Worm (Caenorhabditis elegans) whole organism, L3 larva: ENCODE measurements around the gene F54D5.9.
A peak's percentile ranks its signal among the peaks of the same experiment; 100 is the strongest.

Experiments
- aly-2 ChIP-seq: fragments of 150-350 bp; optimal IDR thresholded peaks from 2 replicates; lab custom pipeline; 2014; ENCODE audit warnings: missing biosample characterization, missing genetic modification characterization
- ama-1 ChIP-seq: fragments of 150-350 bp; optimal IDR thresholded peaks from 2 replicates; lab custom pipeline; 2018
- ceh-16 ChIP-seq: sonication (generic microtip); optimal IDR thresholded peaks from 2 replicates; lab custom pipeline; 2017; ENCODE audit warnings: missing biosample characterization, missing genetic modification characterization
- ceh-28 ChIP-seq: fragments of 150-350 bp; optimal IDR thresholded peaks from 2 replicates; lab custom pipeline; 2014; ENCODE audit warnings: missing biosample characterization, missing genetic modification reagents, missing genetic modification characterization
- ceh-82 ChIP-seq: fragments of 150-350 bp; optimal IDR thresholded peaks from 2 replicates; lab custom pipeline; 2014; ENCODE audit warnings: missing biosample characterization, missing genetic modification characterization
- daf-12 ChIP-seq: fragments of 150-350 bp; optimal IDR thresholded peaks from 2 replicates; lab custom pipeline; 2014; ENCODE audit warnings: missing biosample characterization, missing genetic modification reagents, missing genetic modification characterization
- egl-27 ChIP-seq: sonication (generic microtip); optimal IDR thresholded peaks from 4 replicates; lab custom pipeline; 2017; ENCODE audit warnings: missing biosample characterization, missing genetic modification reagents, missing genetic modification characterization
- egl-5 ChIP-seq: fragments of 150-350 bp; optimal IDR thresholded peaks from 2 replicates; lab custom pipeline; 2017; ENCODE audit warnings: missing biosample characterization, missing genetic modification reagents, missing genetic modification characterization, inconsistent platforms
- elt-2 ChIP-seq: sonication (generic microtip); optimal IDR thresholded peaks from 2 replicates; lab custom pipeline; 2016; ENCODE audit warnings: missing genetic modification reagents, mild to moderate bottlenecking, missing genetic modification characterization, missing compliant biosample characterization
- elt-3 ChIP-seq, 3 experiments: fragments of 150-350 bp in 1 of 3; sonication (generic microtip) in 2 of 3; optimal IDR thresholded peaks; 2 replicates in 2 of 3; 4 replicates in 1 of 3; lab custom pipeline; 2014 to 2017; ENCODE audit warnings: missing biosample characterization in 3 of 3, missing genetic modification characterization in 3 of 3
- eor-1 ChIP-seq, 2 experiments: fragments of 150-350 bp; optimal IDR thresholded peaks; 2 replicates each; lab custom pipeline; 2014 to 2018; ENCODE audit warnings: missing biosample characterization in 2 of 2, missing genetic modification characterization in 2 of 2
- fkh-2 ChIP-seq: fragments of 150-350 bp; optimal IDR thresholded peaks from 2 replicates; lab custom pipeline; 2014; ENCODE audit warnings: missing biosample characterization, missing genetic modification reagents, missing genetic modification characterization
- fos-1 ChIP-seq: fragments of 150-350 bp; optimal IDR thresholded peaks from 2 replicates; lab custom pipeline; 2014; ENCODE audit warnings: missing biosample characterization, missing genetic modification characterization
- lin-15B ChIP-seq: fragments of 150-350 bp; optimal IDR thresholded peaks from 2 replicates; lab custom pipeline; 2014; ENCODE audit warnings: missing biosample characterization, missing genetic modification characterization
- lin-39 ChIP-seq: fragments of 150-350 bp; optimal IDR thresholded peaks from 2 replicates; lab custom pipeline; 2018; ENCODE audit warnings: missing biosample characterization, missing genetic modification reagents, missing genetic modification characterization
- mdl-1 ChIP-seq: fragments of 150-350 bp; optimal IDR thresholded peaks from 2 replicates; lab custom pipeline; 2014; ENCODE audit warnings: missing biosample characterization, missing genetic modification characterization
- nfya-1 ChIP-seq: sonication (generic microtip); optimal IDR thresholded peaks from 2 replicates; lab custom pipeline; 2017; ENCODE audit warnings: missing genetic modification characterization, mild to moderate bottlenecking, missing compliant biosample characterization, antibody characterized with exemption, moderate library complexity; ENCODE audit not compliant: insufficient read depth
- nhr-23 ChIP-seq: fragments of 150-350 bp; optimal IDR thresholded peaks from 2 replicates; lab custom pipeline; 2014; ENCODE audit warnings: missing biosample characterization, missing genetic modification reagents, missing genetic modification characterization
- nhr-237 ChIP-seq: fragments of 150-350 bp; optimal IDR thresholded peaks from 2 replicates; lab custom pipeline; 2014; ENCODE audit warnings: missing biosample characterization, missing genetic modification characterization
- nhr-43 ChIP-seq: sonication (generic microtip); optimal IDR thresholded peaks from 2 replicates; lab custom pipeline; 2016; ENCODE audit warnings: mild to moderate bottlenecking, missing genetic modification characterization, missing compliant biosample characterization; ENCODE audit not compliant: poor library complexity, severe bottlenecking
- nhr-76 ChIP-seq: fragments of 150-350 bp; sonication (generic microtip); optimal IDR thresholded peaks from 5 replicates; lab custom pipeline; 2014; ENCODE audit warnings: missing biosample characterization, missing genetic modification characterization
- nhr-77 ChIP-seq: fragments of 150-350 bp; optimal IDR thresholded peaks from 2 replicates; lab custom pipeline; 2014; ENCODE audit warnings: missing biosample characterization, missing genetic modification characterization
- pha-4 ChIP-seq: fragments of 150-350 bp; optimal IDR thresholded peaks from 2 replicates; lab custom pipeline; 2014; ENCODE audit warnings: missing biosample characterization, missing genetic modification reagents, missing genetic modification characterization
- sea-2 ChIP-seq: fragments of 150-350 bp; sonication (generic microtip); optimal IDR thresholded peaks from 4 replicates; lab custom pipeline; 2014; ENCODE audit warnings: missing biosample characterization, missing genetic modification reagents, missing genetic modification characterization
- skn-1 ChIP-seq: fragments of 150-350 bp; optimal IDR thresholded peaks from 2 replicates; lab custom pipeline; 2014; ENCODE audit warnings: missing biosample characterization, missing genetic modification characterization
- snpc-4 ChIP-seq: fragments of 150-350 bp; optimal IDR thresholded peaks from 2 replicates; lab custom pipeline; 2014; ENCODE audit warnings: missing biosample characterization, missing genetic modification characterization
- tbx-2 ChIP-seq: sonication (generic microtip); optimal IDR thresholded peaks from 2 replicates; lab custom pipeline; 2016; ENCODE audit warnings: mild to moderate bottlenecking, missing genetic modification characterization, missing compliant biosample characterization
- unc-39 ChIP-seq: sonication (generic microtip); optimal IDR thresholded peaks from 4 replicates; lab custom pipeline; 2017; ENCODE audit warnings: missing biosample characterization, missing genetic modification characterization
- unc-62 ChIP-seq: fragments of 150-350 bp; sonication (generic microtip); optimal IDR thresholded peaks from 4 replicates; lab custom pipeline; 2014; ENCODE audit warnings: missing biosample characterization, missing genetic modification reagents, missing genetic modification characterization
- ztf-11 ChIP-seq: fragments of 150-350 bp; optimal IDR thresholded peaks from 2 replicates; lab custom pipeline; 2014; ENCODE audit warnings: missing biosample characterization, missing genetic modification characterization

The F54D5.9 gene

DNA sequence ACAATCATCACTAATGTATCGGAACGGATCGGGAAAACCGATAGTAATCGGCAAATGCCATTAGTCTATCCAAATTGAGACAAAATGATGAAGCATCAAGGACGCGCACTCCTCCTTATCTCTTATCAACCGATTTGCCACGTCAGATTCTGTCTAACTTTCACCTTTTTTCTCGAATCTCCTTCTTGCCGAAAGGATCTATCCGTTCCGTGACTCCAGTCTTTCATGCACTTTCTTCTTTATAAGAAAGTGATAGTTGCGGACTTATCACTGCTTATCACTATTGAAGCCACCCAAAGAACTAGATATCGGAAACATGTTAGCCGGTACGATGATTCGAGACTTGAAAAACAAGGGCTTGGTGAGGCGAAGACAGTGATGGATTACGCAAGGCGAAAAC is 42.7 kb downstream of the F54D5.9 start (continued):
- no peak for TF ChIP-seq daf-12
- TF ChIP-seq lin-15B: no peak
- TF ChIP-seq tbx-2 (tag; lab: Kevin White, UChicago): peak; percentile 39
- TF ChIP-seq ceh-82 (tag; lab: Kevin White, UChicago): no peak
- no peak for TF ChIP-seq nhr-237 (tag; lab: Kevin White, UChicago)
- no peak for TF ChIP-seq unc-62 (GFP tag; lab: Kevin White, UChicago)
- no peak for TF ChIP-seq mdl-1 (tag; lab: Kevin White, UChicago)
- TF ChIP-seq nhr-77 (tag; lab: Kevin White, UChicago): no peak
- TF ChIP-seq elt-3 (tag; optimal IDR thresholded peaks at IDR 0.05; lab: Kevin White, UChicago): peak; percentile 98 to 100 (median 100)
- no peak for TF ChIP-seq unc-39 (tag; lab: Kevin White, UChicago)

- TF ChIP-seq ceh-28 (tag; lab: Kevin White, UChicago) (no peak), elt-2 (peak; percentile 44)
Measured at ce11 chrII:11500198-11500597, 44.4 kb downstream of the F54D5.9 start, which contains the start of gene B0334.20. TSS of gene B0334.20 (minus strand) at chrII:11500459.

DNA sequence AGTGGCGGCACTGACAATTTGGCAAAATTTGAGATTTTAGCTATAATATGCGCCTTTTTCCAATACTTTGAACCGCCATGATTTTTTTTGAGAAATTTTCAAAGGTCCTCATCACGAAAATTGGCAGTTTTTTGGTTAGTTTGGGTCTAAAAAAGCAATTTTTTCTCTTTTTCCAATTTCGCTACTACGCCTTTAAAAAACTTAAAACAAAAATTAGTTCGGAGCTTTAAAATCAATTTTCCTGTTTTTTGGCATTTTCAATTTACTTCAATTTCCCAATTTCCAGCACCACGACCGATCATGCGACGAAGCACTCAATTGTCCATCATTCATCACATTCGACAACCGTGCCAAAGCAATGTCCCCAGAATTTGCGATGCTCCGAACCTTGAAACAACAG is 47.3 kb downstream of the F54D5.9 start, which contains the start of gene B0334.5:
Gene B0334.5, plus strand, starts transcription at position 301 of the 400 bp plus-strand sequence.
- no peak for TF ChIP-seq ama-1
- TF ChIP-seq, all 47 proteins: peak for 0

- TF ChIP-seq nhr-237 (tag; lab: Kevin White, UChicago): no peak
- TF ChIP-seq nfya-1: peak; percentile 21
- TF ChIP-seq lin-39 (tag; lab: Kevin White, UChicago): peak; percentile 69
- no peak for TF ChIP-seq nhr-23 (tag; lab: Kevin White, UChicago)
- TF ChIP-seq, all 47 proteins: peak for 2
Measured at ce11 chrII:11496767-11497166, 47.9 kb downstream of the F54D5.9 start, which contains the start of gene emc-5. TSS of gene emc-5 (plus strand) at chrII:11496780.

DNA sequence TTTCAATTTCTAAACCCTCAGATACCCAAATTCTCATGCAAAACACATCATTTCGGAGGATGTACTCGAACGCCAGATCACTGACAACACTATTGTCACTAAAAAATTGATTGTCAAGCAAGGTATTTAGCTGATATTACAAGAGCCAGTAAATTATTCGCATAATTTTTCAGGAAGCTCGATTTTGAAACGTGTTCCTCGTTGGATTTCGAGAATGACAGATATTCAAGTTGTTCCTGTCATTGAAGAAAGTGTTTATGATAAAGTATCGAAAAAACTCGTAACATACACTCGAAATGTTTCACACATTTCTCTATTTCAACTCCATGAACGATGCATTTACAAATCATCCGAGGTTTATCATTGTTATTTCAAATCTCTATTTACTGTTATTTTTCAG is 48.8 kb downstream of the F54D5.9 start:
- TF ChIP-seq ztf-11 (tag; lab: Kevin White, UChicago): no peak
- no peak for TF ChIP-seq egl-27
- TF ChIP-seq nfya-1: no peak
- TF ChIP-seq ceh-16: no peak
- TF ChIP-seq fos-1: no peak
- no peak for TF ChIP-seq snpc-4 (tag; lab: Kevin White, UChicago)
- TF ChIP-seq nhr-23 (tag; lab: Kevin White, UChicago): no peak
- no peak for TF ChIP-seq elt-2
- no peak for TF ChIP-seq lin-39 (tag; lab: Kevin White, UChicago)
- TF ChIP-seq eor-1 (tag; optimal IDR thresholded peaks at IDR 0.05; lab: Kevin White, UChicago): no peak
- no peak for TF ChIP-seq sea-2 (GFP tag; lab: Kevin White, UChicago)
- TF ChIP-seq nhr-76 (tag; lab: Kevin White, UChicago): no peak
- no peak for TF ChIP-seq tbx-2 (tag; lab: Kevin White, UChicago)
- TF ChIP-seq fkh-2 (tag; lab: Kevin White, UChicago): no peak
- TF ChIP-seq unc-39 (tag; lab: Kevin White, UChicago): no peak
- no peak for TF ChIP-seq unc-62 (GFP tag; lab: Kevin White, UChicago)
- TF ChIP-seq nhr-43: no peak
- no peak for TF ChIP-seq ceh-28 (tag; lab: Kevin White, UChicago)

ce11 chrII:11495307-11495706 is 49.3 kb downstream of the F54D5.9 start, which contains the start of the genes ooc-3 and B0334.4:
TSS of gene ooc-3 (minus strand) at chrII:11495321.
TSS of gene B0334.4 (plus strand) at chrII:11495692.
- TF ChIP-seq nfya-1 (peak; percentile 72), egl-5 (tag; lab: Kevin White, UChicago) (peak; percentile 11), aly-2 (tag; lab: Kevin White, UChicago) (no peak), nhr-77 (tag; lab: Kevin White, UChicago) (no peak), eor-1 (tag; optimal IDR thresholded peaks at IDR 0.05; lab: Kevin White, UChicago) (no peak), skn-1 (tag; lab: Kevin White, UChicago) (peak; percentile 56), pha-4 (tag; lab: Kevin White, UChicago) (peak; percentile 70)
- TF ChIP-seq, all 47 proteins: peak for 4
